Worm (Caenorhabditis elegans): Measurements from ENCODE around the gene crh-1.

ce11 chrIII:11732943-11733342 is 75.4 kb downstream of the crh-1 start:
- TF ChIP-seq elt-1 (tag; optimal IDR thresholded peaks at IDR 0.05) (no peak), ama-1 (optimal IDR thresholded peaks at IDR 0.05) (no peak), ceh-82 (tag; optimal IDR thresholded peaks at IDR 0.05) (no peak), elt-3 (tag; optimal IDR thresholded peaks at IDR 0.05) (no peak), zag-1 (tag; optimal IDR thresholded peaks at IDR 0.05) (no peak), mdl-1 (tag; optimal IDR thresholded peaks at IDR 0.05) (no peak), mab-5 (tag; optimal IDR thresholded peaks at IDR 0.05) (no peak), lin-13 (GFP tag; optimal IDR thresholded peaks at IDR 0.05) (no peak), unc-39 (tag; optimal IDR thresholded peaks at IDR 0.05) (no peak)
